Fruit fly (Drosophila melanogaster) whole organism, embryonic: Measurements from ENCODE around the gene CG4942.

Source experiments
- Abd-B ChIP-seq: fragments of 200-800 bp; sonication (Bioruptor generic); optimal IDR thresholded peaks from 2 replicates; lab custom pipeline; 2018; ENCODE audit warnings: missing biosample characterization, mild to moderate bottlenecking, missing genetic modification characterization, moderate library complexity
- Atf6 ChIP-seq: fragments of 200-800 bp; sonication (Bioruptor generic); IDR thresholded peaks from 2 replicates; pipeline ENCODE4 v1.3.6; 2022; ENCODE audit warnings: missing biosample characterization, missing genetic modification characterization
- Bgb ChIP-seq: fragments of 200-800 bp; sonication (Bioruptor generic); IDR thresholded peaks from 2 replicates; pipeline ENCODE4 v1.3.6; 2022; ENCODE audit warnings: missing biosample characterization, missing genetic modification characterization; ENCODE audit not compliant: partially characterized antibody
- CG10979 ChIP-seq: fragments of 200-800 bp; sonication (Bioruptor generic); optimal IDR thresholded peaks from 2 replicates; lab custom pipeline; 2018; ENCODE audit warnings: missing biosample characterization, mild to moderate bottlenecking, missing genetic modification characterization, moderate library complexity
- CG12071 ChIP-seq: fragments of 200-800 bp; sonication (Bioruptor generic); optimal IDR thresholded peaks from 3 replicates; lab custom pipeline; 2018; ENCODE audit warnings: missing biosample characterization, mild to moderate bottlenecking, missing genetic modification characterization
- CG14860 ChIP-seq: fragments of 200-800 bp; sonication (Bioruptor generic); IDR thresholded peaks from 3 replicates; pipeline ENCODE4 v1.3.6; 2022; ENCODE audit warnings: missing biosample characterization, missing genetic modification characterization; ENCODE audit not compliant: partially characterized antibody
- CG1529 ChIP-seq: fragments of 200-800 bp; sonication (Bioruptor generic); optimal IDR thresholded peaks from 3 replicates; lab custom pipeline; 2018; ENCODE audit warnings: missing biosample characterization, missing genetic modification characterization
- CG16813 ChIP-seq: fragments of 200-800 bp; sonication (Bioruptor generic); IDR thresholded peaks from 3 replicates; pipeline ENCODE4 v1.3.6; 2022; ENCODE audit warnings: missing biosample characterization, missing genetic modification characterization; ENCODE audit not compliant: partially characterized antibody
- CG17359 ChIP-seq: fragments of 200-800 bp; sonication (Bioruptor generic); optimal IDR thresholded peaks from 3 replicates; lab custom pipeline; 2018; ENCODE audit warnings: missing biosample characterization, mild to moderate bottlenecking, missing genetic modification characterization, moderate library complexity
- CG17568 ChIP-seq: fragments of 200-800 bp; sonication (Bioruptor generic); optimal IDR thresholded peaks from 2 replicates; lab custom pipeline; 2018; ENCODE audit warnings: missing biosample characterization, mild to moderate bottlenecking, missing genetic modification characterization, moderate library complexity
- CG6854 ChIP-seq: fragments of 200-800 bp; sonication (Bioruptor generic); optimal IDR thresholded peaks from 3 replicates; lab custom pipeline; 2017; ENCODE audit warnings: missing biosample characterization, mild to moderate bottlenecking, missing genetic modification characterization
- Camta ChIP-seq: fragments of 200-800 bp; sonication (Bioruptor generic); optimal IDR thresholded peaks from 2 replicates; lab custom pipeline; 2016; ENCODE audit warnings: missing biosample characterization, missing genetic modification characterization
- Dll ChIP-seq: fragments of 200-800 bp; sonication (Bioruptor generic); IDR thresholded peaks from 4 replicates; pipeline ENCODE4 v1.3.6; 2022; ENCODE audit warnings: missing biosample characterization, missing genetic modification characterization; ENCODE audit not compliant: partially characterized antibody
- Doc2 ChIP-seq: fragments of 200-800 bp; sonication (Bioruptor generic); IDR thresholded peaks from 2 replicates; pipeline ENCODE4 v1.3.6; 2022; ENCODE audit warnings: missing biosample characterization, missing genetic modification characterization
- Drgx ChIP-seq: fragments of 200-800 bp; sonication (Bioruptor generic); IDR thresholded peaks from 2 replicates; pipeline ENCODE4 v1.3.6; 2022; ENCODE audit warnings: missing biosample characterization, missing genetic modification characterization
- E2f1 ChIP-seq: fragments of 200-800 bp; sonication (Bioruptor generic); IDR thresholded peaks from 2 replicates; pipeline ENCODE4 v1.3.6; 2022; ENCODE audit warnings: missing biosample characterization, missing genetic modification characterization
- Gsc ChIP-seq: fragments of 200-800 bp; sonication (Bioruptor generic); IDR thresholded peaks from 2 replicates; pipeline ENCODE4 v1.3.6; 2022; ENCODE audit warnings: missing biosample characterization, missing genetic modification characterization
- Hmx ChIP-seq: fragments of 200-800 bp; sonication (Bioruptor generic); optimal IDR thresholded peaks from 2 replicates; lab custom pipeline; 2016; ENCODE audit warnings: missing biosample characterization, missing genetic modification characterization
- Hr3 ChIP-seq: fragments of 200-800 bp; sonication (Bioruptor generic); optimal IDR thresholded peaks from 3 replicates; lab custom pipeline; 2016; ENCODE audit warnings: missing biosample characterization, missing genetic modification characterization
- MBD-R2 ChIP-seq: fragments of 200-800 bp; sonication (Bioruptor generic); IDR thresholded peaks from 2 replicates; pipeline ENCODE4 v1.3.6; 2022; ENCODE audit warnings: missing biosample characterization, missing genetic modification characterization
- Pdp1 ChIP-seq, 2 experiments: fragments of 200-800 bp; sonication (Bioruptor generic); optimal IDR thresholded peaks; 3 replicates each; lab custom pipeline; 2016; ENCODE audit warnings: missing biosample characterization in 2 of 2, missing genetic modification characterization in 2 of 2, mild to moderate bottlenecking in 1 of 2, moderate library complexity in 1 of 2
- Ravus ChIP-seq: fragments of 200-800 bp; sonication (Bioruptor generic); IDR thresholded peaks from 2 replicates; pipeline ENCODE4 v1.3.6; 2022; ENCODE audit warnings: missing biosample characterization, missing genetic modification characterization
- Scr ChIP-seq: fragments of 200-800 bp; sonication (Bioruptor generic); IDR thresholded peaks from 2 replicates; pipeline ENCODE4 v1.3.6; 2022; ENCODE audit warnings: missing biosample characterization, missing genetic modification characterization; ENCODE audit not compliant: partially characterized antibody
- Sox100B ChIP-seq: fragments of 200-800 bp; sonication (Bioruptor generic); optimal IDR thresholded peaks from 3 replicates; lab custom pipeline; 2018; ENCODE audit warnings: missing biosample characterization, mild to moderate bottlenecking, missing genetic modification characterization
- Spps ChIP-seq: fragments of 200-800 bp; sonication (Bioruptor generic); optimal IDR thresholded peaks from 2 replicates; lab custom pipeline; 2018; ENCODE audit warnings: missing biosample characterization, mild to moderate bottlenecking, missing genetic modification characterization
- YL-1 ChIP-seq: fragments of 200-800 bp; sonication (Bioruptor generic); optimal IDR thresholded peaks from 3 replicates; lab custom pipeline; 2017; ENCODE audit warnings: missing biosample characterization, mild to moderate bottlenecking, missing genetic modification characterization
- ac ChIP-seq: fragments of 200-800 bp; sonication (Bioruptor generic); optimal IDR thresholded peaks from 3 replicates; lab custom pipeline; 2017; ENCODE audit warnings: missing biosample characterization, mild to moderate bottlenecking, missing genetic modification characterization
- cg ChIP-seq: fragments of 200-800 bp; sonication (Bioruptor generic); optimal IDR thresholded peaks from 3 replicates; lab custom pipeline; 2019; ENCODE audit warnings: missing biosample characterization, mild to moderate bottlenecking, missing genetic modification characterization, moderate library complexity
- chinmo ChIP-seq: fragments of 200-800 bp; sonication (Bioruptor generic); IDR thresholded peaks from 4 replicates; pipeline ENCODE4 v1.3.6; 2022; ENCODE audit warnings: missing biosample characterization, missing genetic modification characterization; ENCODE audit not compliant: partially characterized antibody
- crol ChIP-seq: fragments of 200-800 bp; sonication (Bioruptor generic); IDR thresholded peaks from 2 replicates; pipeline ENCODE4 v1.3.6; 2022; ENCODE audit warnings: missing biosample characterization, missing genetic modification characterization
- dati ChIP-seq: fragments of 200-800 bp; sonication (Bioruptor generic); IDR thresholded peaks from 2 replicates; pipeline ENCODE4 v1.3.6; 2022; ENCODE audit warnings: missing biosample characterization, missing genetic modification characterization
- eve ChIP-seq, 2 experiments: fragments of >200 bp; optimal IDR thresholded peaks; 2 replicates each; lab custom pipeline; 2017; ENCODE audit warnings: missing biosample characterization in 2 of 2, missing genetic modification characterization in 2 of 2
- gsb-n ChIP-seq: fragments of 200-800 bp; sonication (Bioruptor generic); optimal IDR thresholded peaks from 3 replicates; lab custom pipeline; 2018; ENCODE audit warnings: missing biosample characterization, mild to moderate bottlenecking, missing genetic modification characterization
- gt ChIP-seq: fragments of 200-800 bp; sonication (Bioruptor generic); IDR thresholded peaks from 2 replicates; pipeline ENCODE4 v1.3.6; 2022; ENCODE audit warnings: missing biosample characterization, missing genetic modification characterization
- jing ChIP-seq: fragments of 200-800 bp; sonication (Bioruptor generic); optimal IDR thresholded peaks from 2 replicates; lab custom pipeline; 2018; ENCODE audit warnings: missing biosample characterization, mild to moderate bottlenecking, missing genetic modification characterization
- kah ChIP-seq: fragments of 200-800 bp; sonication (Bioruptor generic); optimal IDR thresholded peaks from 2 replicates; lab custom pipeline; 2018; ENCODE audit warnings: missing biosample characterization, mild to moderate bottlenecking, missing genetic modification characterization
- knrl ChIP-seq: fragments of 200-800 bp; sonication (Bioruptor generic); IDR thresholded peaks from 3 replicates; pipeline ENCODE4 v1.3.6; 2022; ENCODE audit warnings: missing biosample characterization, missing genetic modification characterization; ENCODE audit not compliant: partially characterized antibody
- lilli ChIP-seq: fragments of 200-800 bp; sonication (Bioruptor generic); optimal IDR thresholded peaks from 3 replicates; lab custom pipeline; 2016; ENCODE audit warnings: missing biosample characterization, missing genetic modification characterization
- lmd ChIP-seq: fragments of 200-800 bp; sonication (Bioruptor generic); IDR thresholded peaks from 2 replicates; pipeline ENCODE4 v1.3.6; 2022; ENCODE audit warnings: missing biosample characterization, missing genetic modification characterization
- mld ChIP-seq: fragments of 200-800 bp; sonication (Bioruptor generic); IDR thresholded peaks from 3 replicates; pipeline ENCODE4 v1.3.6; 2022; ENCODE audit warnings: missing biosample characterization, missing genetic modification characterization; ENCODE audit not compliant: partially characterized antibody
- pan ChIP-seq, 4 experiments: fragments of >200 bp in 3 of 4; fragments of 200-800 bp in 1 of 4; sonication (Bioruptor generic) in 1 of 4; optimal IDR thresholded peaks in 3 of 4; IDR thresholded peaks in 1 of 4; 2 replicates each; pipeline versions ENCODE4 v1.3.6 to Lab custom; 2017 to 2022; ENCODE audit warnings: missing biosample characterization in 2 of 4, missing genetic modification characterization in 2 of 4, mixed read lengths in 1 of 4
- pita ChIP-seq: fragments of 200-800 bp; sonication (Bioruptor generic); optimal IDR thresholded peaks from 2 replicates; lab custom pipeline; 2017; ENCODE audit warnings: missing biosample characterization, mild to moderate bottlenecking, missing genetic modification characterization
- slbo ChIP-seq: fragments of 200-800 bp; sonication (Bioruptor generic); IDR thresholded peaks from 2 replicates; pipeline ENCODE4 v1.3.6; 2022; ENCODE audit warnings: missing biosample characterization, missing genetic modification characterization
- slp2 ChIP-seq: fragments of 200-800 bp; sonication (Bioruptor generic); optimal IDR thresholded peaks from 2 replicates; lab custom pipeline; 2016; ENCODE audit warnings: missing biosample characterization, missing genetic modification characterization
- sna ChIP-seq: fragments of 200-800 bp; sonication (Bioruptor generic); IDR thresholded peaks from 2 replicates; pipeline ENCODE4 v1.3.6; 2022; ENCODE audit warnings: missing biosample characterization, missing genetic modification characterization; ENCODE audit not compliant: partially characterized antibody
- tna ChIP-seq: fragments of 200-800 bp; sonication (Bioruptor generic); IDR thresholded peaks from 2 replicates; pipeline ENCODE4 v1.3.6; 2022; ENCODE audit warnings: missing biosample characterization, missing genetic modification characterization; ENCODE audit not compliant: partially characterized antibody
- usp ChIP-seq: fragments of >200 bp; optimal IDR thresholded peaks from 2 replicates; lab custom pipeline; 2017; ENCODE audit warnings: missing biosample characterization, missing genetic modification characterization
- z ChIP-seq: fragments of 200-800 bp; sonication (Bioruptor generic); IDR thresholded peaks from 3 replicates; pipeline ENCODE4 v1.3.6; 2022; ENCODE audit warnings: missing biosample characterization, missing genetic modification characterization
- zen2 ChIP-seq: fragments of 200-800 bp; sonication (Bioruptor generic); IDR thresholded peaks from 3 replicates; pipeline ENCODE4 v1.3.6; 2022; ENCODE audit warnings: missing biosample characterization, missing genetic modification characterization; ENCODE audit not compliant: partially characterized antibody
- zfh2 ChIP-seq: fragments of 200-800 bp; sonication (Bioruptor generic); optimal IDR thresholded peaks from 2 replicates; lab custom pipeline; 2016; ENCODE audit warnings: missing biosample characterization, missing genetic modification characterization

CG4942 gene

dm6 chr3L:9028057-9028456 is 44.8 kb upstream of the CG4942 start (continued):
- no peak for TF ChIP-seq knrl (GFP tag; lab: Robert Waterston, UW)
- TF ChIP-seq chinmo, result no peak
- no peak for TF ChIP-seq CG6854 (GFP tag; lab: Kevin White, UChicago)
- peak; percentile 28 for TF ChIP-seq Hr3
- TF ChIP-seq Atf6, result no peak
- TF ChIP-seq Sox100B (GFP tag; lab: Kevin White, UChicago), result peak; percentile 30
- no peak for TF ChIP-seq Gsc (GFP tag; lab: Robert Waterston, UW)
- TF ChIP-seq CG16813 (GFP tag; lab: Robert Waterston, UW), result no peak
- TF ChIP-seq zfh2 (GFP tag; lab: Kevin White, UChicago), result no peak
- no peak for TF ChIP-seq CG12071
- TF ChIP-seq lmd (GFP tag; lab: Robert Waterston, UW), result no peak
- peak; percentile 26 for TF ChIP-seq Spps (tag; lab: Kevin White, UChicago)
- peak; percentile 0 for TF ChIP-seq ac
- TF ChIP-seq Dll (GFP tag; lab: Robert Waterston, UW), result no peak
- TF ChIP-seq pan (optimal IDR thresholded peaks at IDR 0.05; lab: Kevin White, UChicago), result no peak
- TF ChIP-seq pan (GFP tag; optimal IDR thresholded peaks at IDR 0.05 in 1 of 2, IDR thresholded peaks at IDR 0.05 in 1 of 2), result peak in 1 of 2 experiments; percentile 47
- no peak for TF ChIP-seq sna (GFP tag; lab: Robert Waterston, UW)
- TF ChIP-seq CG1529 (GFP tag; lab: Kevin White, UChicago), result peak; percentile 18
- no peak for TF ChIP-seq dati (GFP tag; lab: Robert Waterston, UW)
- peak; percentile 19 for TF ChIP-seq slp2 (GFP tag; lab: Kevin White, UChicago)
- no peak for TF ChIP-seq Bgb (GFP tag; lab: Robert Waterston, UW)
- TF ChIP-seq usp (GFP tag; lab: Kevin White, UChicago), result no peak
- TF ChIP-seq E2f1, result no peak
- TF ChIP-seq mld (GFP tag; lab: Robert Waterston, UW), result no peak
- TF ChIP-seq CG17359, result peak; percentile 20
- TF ChIP-seq Doc2 (GFP tag; lab: Robert Waterston, UW), result no peak
- no peak for TF ChIP-seq cg (GFP tag; lab: Kevin White, UChicago)
- TF ChIP-seq crol (GFP tag; lab: Robert Waterston, UW), result no peak
- TF ChIP-seq slbo, result no peak
- peak in 1 of 2 experiments; percentile 57 for TF ChIP-seq eve (GFP tag; optimal IDR thresholded peaks at IDR 0.05; lab: Kevin White, UChicago)
- no peak for TF ChIP-seq Scr (GFP tag; lab: Robert Waterston, UW)
- no peak for TF ChIP-seq zen2
- TF ChIP-seq lilli (GFP tag; lab: Kevin White, UChicago), result peak; percentile 27
- TF ChIP-seq Ravus, result no peak
- TF ChIP-seq CG10979 (tag; lab: Kevin White, UChicago), result peak; percentile 76
- no peak for TF ChIP-seq gt
- no peak for TF ChIP-seq MBD-R2 (GFP tag; lab: Robert Waterston, UW)
- peak; percentile 38 for TF ChIP-seq gsb-n (tag; lab: Kevin White, UChicago)
- TF ChIP-seq CG14860 (GFP tag; lab: Robert Waterston, UW), result no peak
- TF ChIP-seq kah (GFP tag; lab: Kevin White, UChicago), result no peak
- peak; percentile 34 for TF ChIP-seq Abd-B (GFP tag; lab: Kevin White, UChicago)
- TF ChIP-seq CG17568 (GFP tag; lab: Kevin White, UChicago), result no peak
- no peak for TF ChIP-seq pita (GFP tag; lab: Kevin White, UChicago)
- no peak for TF ChIP-seq z
- no peak for TF ChIP-seq tna
- no peak for TF ChIP-seq Hmx (GFP tag; lab: Kevin White, UChicago)
- peak; percentile 56 for TF ChIP-seq Camta (GFP tag; lab: Kevin White, UChicago)
- no peak for TF ChIP-seq Drgx (GFP tag; lab: Robert Waterston, UW)
- TF ChIP-seq jing (GFP tag; lab: Kevin White, UChicago), result peak; percentile 12
- no peak for TF ChIP-seq YL-1 (GFP tag; lab: Kevin White, UChicago)
- TF ChIP-seq Pdp1 (GFP tag; optimal IDR thresholded peaks at IDR 0.05; lab: Kevin White, UChicago), result peak; percentile 34 to 44
